Fruit fly (Drosophila melanogaster) S2 (cell line): ENCODE measurements around the gene IntS14.

Source experiments
- CG8478 ChIP-seq: fragments of >200 bp; optimal IDR thresholded peaks from 2 replicates; lab custom pipeline; 2018
- CTCF ChIP-seq, 2 experiments: fragments of >200 bp; optimal IDR thresholded peaks; 2 replicates each; lab custom pipeline; 2018

DNA sequence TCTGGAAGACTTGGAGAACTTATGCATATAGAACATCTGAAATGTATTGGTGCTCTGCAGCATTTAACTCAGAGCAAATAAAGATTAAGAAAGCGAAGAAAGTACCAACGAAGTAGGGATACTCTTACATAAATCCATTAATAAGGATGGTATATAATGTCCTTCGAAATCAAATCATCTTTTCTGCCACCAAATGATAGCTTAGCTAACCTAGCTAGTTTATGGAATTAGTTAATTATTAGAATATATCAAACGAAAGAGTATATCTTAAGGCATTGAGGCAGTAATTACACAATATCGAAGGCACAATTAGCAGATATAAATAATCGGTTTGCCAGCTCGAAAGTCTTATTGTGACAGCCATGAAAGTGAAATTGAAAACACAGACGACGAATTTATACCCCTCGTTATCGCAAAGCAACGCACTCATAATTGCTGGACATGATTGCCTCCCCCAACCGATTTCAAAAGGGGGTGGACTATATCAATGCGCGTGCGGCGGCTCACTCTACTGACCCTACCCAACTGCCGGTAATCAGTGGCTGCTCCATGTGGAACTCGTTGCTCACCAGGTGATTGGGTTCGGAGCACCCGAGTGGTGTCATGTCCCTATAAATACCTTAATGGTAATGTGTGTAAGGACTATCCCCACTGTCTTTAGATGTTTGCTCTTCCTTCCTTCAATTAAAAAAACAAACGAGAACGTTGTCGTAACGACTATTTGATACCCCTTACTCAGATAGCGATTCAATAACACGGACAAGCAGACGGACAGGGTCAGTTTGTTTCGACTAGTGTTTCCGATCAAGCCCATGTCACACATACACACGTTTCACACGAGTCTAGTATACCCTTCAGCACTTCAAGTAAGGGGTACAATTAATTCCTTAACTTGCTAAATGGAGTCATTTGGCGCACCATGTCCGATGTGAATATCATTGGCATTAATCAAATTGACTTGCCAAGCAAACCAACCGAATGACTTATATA, 19.6 kb upstream of the IntS14 start:
- TF ChIP-seq CTCF (optimal IDR thresholded peaks at IDR 0.05; lab: Kevin White, UChicago), result no peak
- no peak for TF ChIP-seq CG8478
